Worm (Caenorhabditis elegans): ENCODE measurements around the gene W02F12.8.

- TF ChIP-seq madf-3 (GFP tag; IDR thresholded peaks at IDR 0.05), result no peak
- TF ChIP-seq Y53F4B.3 (GFP tag; IDR thresholded peaks at IDR 0.05), result no peak
- no peak for TF ChIP-seq hrde-1 (tag; optimal IDR thresholded peaks at IDR 0.05; ENCODE audit: borderline replicate concordance)
- TF ChIP-seq snpc-4 (GFP tag; optimal IDR thresholded peaks at IDR 0.05), result no peak
- TF ChIP-seq snpc-4 (tag; optimal IDR thresholded peaks at IDR 0.05), result no peak
- no peak for TF ChIP-seq attf-5 (GFP tag; optimal IDR thresholded peaks at IDR 0.05)
- no peak for TF ChIP-seq ama-1 (optimal IDR thresholded peaks at IDR 0.05)
- no peak for TF ChIP-seq ama-1 (GFP tag; optimal IDR thresholded peaks at IDR 0.05)
- no peak for TF ChIP-seq lir-1 (GFP tag; conservative IDR thresholded peaks at IDR 0.05)
- TF ChIP-seq mel-28 (tag; optimal IDR thresholded peaks at IDR 0.05; ENCODE audit: borderline replicate concordance), result no peak
- TF ChIP-seq unc-130 (GFP tag; optimal IDR thresholded peaks at IDR 0.05), result no peak
- no peak for TF ChIP-seq fkh-3 (tag; optimal IDR thresholded peaks at IDR 0.05)
These were observed 10.8 kb upstream of the W02F12.8 start for ce11 chrV:6705367-6705766.

Data from whole organism, young adult.